Fruit fly (Drosophila melanogaster) whole organism, embryonic: Measurements from ENCODE around the gene syd.

Experiments
- Ada2b ChIP-seq: fragments of 200-800 bp; sonication (Bioruptor generic); IDR thresholded peaks from 2 replicates; pipeline ENCODE4 v1.3.6; 2022; ENCODE audit warnings: missing biosample characterization, missing genetic modification characterization
- CG11696 ChIP-seq: fragments of 200-800 bp; sonication (Bioruptor generic); IDR thresholded peaks from 2 replicates; pipeline ENCODE4 v1.3.6; 2022; ENCODE audit warnings: missing biosample characterization, missing genetic modification characterization
- CG14014 ChIP-seq: fragments of 200-800 bp; sonication (Bioruptor generic); IDR thresholded peaks from 2 replicates; pipeline ENCODE4 v1.3.6; 2022; ENCODE audit warnings: missing biosample characterization, missing genetic modification characterization
- CG15269 ChIP-seq: fragments of 200-800 bp; sonication (Bioruptor generic); optimal IDR thresholded peaks from 2 replicates; lab custom pipeline; 2018; ENCODE audit warnings: missing biosample characterization, mild to moderate bottlenecking, missing genetic modification characterization, moderate library complexity
- CG2120 ChIP-seq: fragments of 200-800 bp; sonication (Bioruptor generic); optimal IDR thresholded peaks from 3 replicates; lab custom pipeline; 2016; ENCODE audit warnings: missing biosample characterization, missing genetic modification characterization
- CG2202 ChIP-seq: fragments of 200-800 bp; sonication (Bioruptor generic); optimal IDR thresholded peaks from 2 replicates; lab custom pipeline; 2018; ENCODE audit warnings: missing biosample characterization, mild to moderate bottlenecking, missing genetic modification characterization
- CG34224 ChIP-seq: fragments of 200-800 bp; sonication (Bioruptor generic); IDR thresholded peaks from 3 replicates; pipeline ENCODE4 v1.3.6; 2022; ENCODE audit warnings: missing biosample characterization, missing genetic modification characterization; ENCODE audit not compliant: partially characterized antibody
- CG4360 ChIP-seq: fragments of 200-800 bp; sonication (Bioruptor generic); IDR thresholded peaks from 2 replicates; pipeline ENCODE4 v1.3.6; 2022; ENCODE audit warnings: missing biosample characterization, missing genetic modification characterization
- CG43689 ChIP-seq: fragments of 200-800 bp; sonication (Bioruptor generic); IDR thresholded peaks from 2 replicates; pipeline ENCODE4 v1.3.6; 2022; ENCODE audit warnings: missing biosample characterization, missing genetic modification characterization
- CG4404 ChIP-seq: fragments of 200-800 bp; sonication (Bioruptor generic); IDR thresholded peaks from 2 replicates; pipeline ENCODE4 v1.3.6; 2022; ENCODE audit warnings: missing biosample characterization, missing genetic modification characterization
- CG5953 ChIP-seq: fragments of 200-800 bp; sonication (Bioruptor generic); IDR thresholded peaks from 2 replicates; pipeline ENCODE4 v1.3.6; 2022; ENCODE audit warnings: missing biosample characterization, missing genetic modification characterization
- CG6272 ChIP-seq: fragments of 200-800 bp; sonication (Bioruptor generic); IDR thresholded peaks from 2 replicates; pipeline ENCODE4 v1.3.6; 2022; ENCODE audit warnings: missing biosample characterization, missing genetic modification characterization
- CG6689 ChIP-seq: fragments of 200-800 bp; sonication (Bioruptor generic); IDR thresholded peaks from 2 replicates; pipeline ENCODE4 v1.3.6; 2022; ENCODE audit warnings: missing biosample characterization, missing genetic modification characterization
- CG7745 ChIP-seq: fragments of 200-800 bp; sonication (Bioruptor generic); optimal IDR thresholded peaks from 2 replicates; lab custom pipeline; 2018; ENCODE audit warnings: missing biosample characterization, mild to moderate bottlenecking, missing genetic modification characterization, moderate library complexity
- CG7786 ChIP-seq: fragments of 200-800 bp; sonication (Bioruptor generic); optimal IDR thresholded peaks from 2 replicates; lab custom pipeline; 2016; ENCODE audit warnings: missing biosample characterization, missing genetic modification characterization
- CG7928 ChIP-seq: fragments of 200-800 bp; sonication (Bioruptor generic); optimal IDR thresholded peaks from 2 replicates; lab custom pipeline; 2017; ENCODE audit warnings: missing biosample characterization, mild to moderate bottlenecking, missing genetic modification characterization
- CG9727 ChIP-seq: fragments of 200-800 bp; sonication (Bioruptor generic); optimal IDR thresholded peaks from 3 replicates; lab custom pipeline; 2017; ENCODE audit warnings: missing biosample characterization, mild to moderate bottlenecking, missing genetic modification characterization
- Dip3 ChIP-seq: fragments of 200-800 bp; sonication (Bioruptor generic); optimal IDR thresholded peaks from 3 replicates; lab custom pipeline; 2016; ENCODE audit warnings: missing biosample characterization, missing genetic modification characterization
- E2f2 ChIP-seq: fragments of 200-800 bp; sonication (Bioruptor generic); IDR thresholded peaks from 2 replicates; pipeline ENCODE4 v1.3.6; 2022; ENCODE audit warnings: missing biosample characterization, missing genetic modification characterization
- H2.0 ChIP-seq: fragments of 200-800 bp; sonication (Bioruptor generic); IDR thresholded peaks from 2 replicates; pipeline ENCODE4 v1.3.6; 2022; ENCODE audit warnings: missing biosample characterization, missing genetic modification characterization
- NC2α ChIP-seq: fragments of 200-800 bp; sonication (Bioruptor generic); optimal IDR thresholded peaks from 2 replicates; lab custom pipeline; 2016; ENCODE audit warnings: missing biosample characterization, missing genetic modification characterization
- NC2β ChIP-seq: fragments of 200-800 bp; sonication (Bioruptor generic); optimal IDR thresholded peaks from 2 replicates; lab custom pipeline; 2016; ENCODE audit warnings: missing biosample characterization, missing genetic modification characterization
- NFAT ChIP-seq: fragments of 200-800 bp; sonication (Bioruptor generic); IDR thresholded peaks from 2 replicates; pipeline ENCODE4 v1.3.6; 2022; ENCODE audit warnings: missing biosample characterization, missing genetic modification characterization
- Pdp1 ChIP-seq, 2 experiments: fragments of 200-800 bp; sonication (Bioruptor generic); optimal IDR thresholded peaks; 3 replicates each; lab custom pipeline; 2016; ENCODE audit warnings: missing biosample characterization in 2 of 2, missing genetic modification characterization in 2 of 2, mild to moderate bottlenecking in 1 of 2, moderate library complexity in 1 of 2
- Sry-δ ChIP-seq: fragments of 200-800 bp; sonication (Bioruptor generic); optimal IDR thresholded peaks from 2 replicates; lab custom pipeline; 2016; ENCODE audit warnings: missing biosample characterization, missing genetic modification characterization
- Taf1 ChIP-seq: fragments of 200-800 bp; sonication (Bioruptor generic); IDR thresholded peaks from 2 replicates; pipeline ENCODE4 v1.3.6; 2022; ENCODE audit warnings: missing biosample characterization, missing genetic modification characterization
- al ChIP-seq: fragments of 200-800 bp; sonication (Bioruptor generic); IDR thresholded peaks from 2 replicates; pipeline ENCODE4 v1.3.6; 2022; ENCODE audit warnings: missing biosample characterization, missing genetic modification characterization
- ato ChIP-seq: fragments of 200-800 bp; sonication (Bioruptor generic); IDR thresholded peaks from 2 replicates; pipeline ENCODE4 v1.3.6; 2022; ENCODE audit warnings: missing biosample characterization, missing genetic modification characterization; ENCODE audit not compliant: partially characterized antibody
- bigmax ChIP-seq: fragments of 200-800 bp; sonication (Bioruptor generic); optimal IDR thresholded peaks from 2 replicates; lab custom pipeline; 2018; ENCODE audit warnings: missing biosample characterization, mild to moderate bottlenecking, missing genetic modification characterization
- cas ChIP-seq: fragments of 200-800 bp; sonication (Bioruptor generic); IDR thresholded peaks from 2 replicates; pipeline ENCODE4 v1.3.6; 2022; ENCODE audit warnings: missing biosample characterization, missing genetic modification characterization
- danr ChIP-seq: fragments of 200-800 bp; sonication (Bioruptor generic); IDR thresholded peaks from 2 replicates; pipeline ENCODE4 v1.3.6; 2022; ENCODE audit warnings: missing biosample characterization, missing genetic modification characterization
- disco-r ChIP-seq: fragments of 200-800 bp; sonication (Bioruptor generic); optimal IDR thresholded peaks from 2 replicates; lab custom pipeline; 2016; ENCODE audit warnings: missing biosample characterization, missing genetic modification characterization
- en ChIP-seq: fragments of 200-800 bp; sonication (Bioruptor generic); optimal IDR thresholded peaks from 2 replicates; lab custom pipeline; 2016; ENCODE audit warnings: missing biosample characterization, missing genetic modification characterization
- fd102C ChIP-seq: fragments of 200-800 bp; sonication (Bioruptor generic); optimal IDR thresholded peaks from 2 replicates; lab custom pipeline; 2018; ENCODE audit warnings: missing biosample characterization, mild to moderate bottlenecking, missing genetic modification characterization, moderate library complexity
- fd3F ChIP-seq: fragments of 200-800 bp; sonication (Bioruptor generic); optimal IDR thresholded peaks from 2 replicates; lab custom pipeline; 2018; ENCODE audit warnings: missing biosample characterization, mild to moderate bottlenecking, missing genetic modification characterization, moderate library complexity
- gfzf ChIP-seq: fragments of 200-800 bp; sonication (Bioruptor generic); optimal IDR thresholded peaks from 2 replicates; lab custom pipeline; 2016; ENCODE audit warnings: missing biosample characterization, mild to moderate bottlenecking, missing genetic modification characterization, moderate library complexity
- grau ChIP-seq: fragments of 200-800 bp; optimal IDR thresholded peaks from 3 replicates; lab custom pipeline; 2019; ENCODE audit warnings: missing biosample characterization, mild to moderate bottlenecking, missing genetic modification characterization, moderate library complexity
- gsb ChIP-seq: fragments of 200-800 bp; sonication (Bioruptor generic); IDR thresholded peaks from 2 replicates; pipeline ENCODE4 v1.3.6; 2022; ENCODE audit warnings: missing biosample characterization, missing genetic modification characterization
- h ChIP-seq: fragments of >200 bp; optimal IDR thresholded peaks from 2 replicates; lab custom pipeline; 2017
- ham ChIP-seq: fragments of 200-800 bp; sonication (Bioruptor generic); IDR thresholded peaks from 2 replicates; pipeline ENCODE4 v1.3.6; 2022; ENCODE audit warnings: missing biosample characterization, missing genetic modification characterization
- kay ChIP-seq: fragments of 200-800 bp; sonication (Bioruptor generic); optimal IDR thresholded peaks from 2 replicates; lab custom pipeline; 2016; ENCODE audit warnings: missing biosample characterization, missing genetic modification characterization
- lmd ChIP-seq: fragments of 200-800 bp; sonication (Bioruptor generic); IDR thresholded peaks from 2 replicates; pipeline ENCODE4 v1.3.6; 2022; ENCODE audit warnings: missing biosample characterization, missing genetic modification characterization
- mam ChIP-seq: fragments of 200-800 bp; sonication (Bioruptor generic); optimal IDR thresholded peaks from 3 replicates; lab custom pipeline; 2016; ENCODE audit warnings: missing biosample characterization, missing genetic modification characterization
- onecut ChIP-seq: fragments of 200-800 bp; sonication (Bioruptor generic); IDR thresholded peaks from 2 replicates; pipeline ENCODE4 v1.3.6; 2022; ENCODE audit warnings: missing biosample characterization, missing genetic modification characterization
- pb ChIP-seq: fragments of 200-800 bp; sonication (Bioruptor generic); optimal IDR thresholded peaks from 3 replicates; lab custom pipeline; 2016; ENCODE audit warnings: missing biosample characterization, missing genetic modification characterization
- pfk ChIP-seq: fragments of 200-800 bp; sonication (Bioruptor generic); optimal IDR thresholded peaks from 2 replicates; lab custom pipeline; 2018; ENCODE audit warnings: missing biosample characterization, mild to moderate bottlenecking, missing genetic modification characterization, moderate library complexity
- repo ChIP-seq: fragments of 200-800 bp; sonication (Bioruptor generic); optimal IDR thresholded peaks from 2 replicates; lab custom pipeline; 2016; ENCODE audit warnings: missing biosample characterization, missing genetic modification characterization
- slbo ChIP-seq: fragments of 200-800 bp; sonication (Bioruptor generic); IDR thresholded peaks from 2 replicates; pipeline ENCODE4 v1.3.6; 2022; ENCODE audit warnings: missing biosample characterization, missing genetic modification characterization
- sqz ChIP-seq: fragments of 200-800 bp; sonication (Bioruptor generic); optimal IDR thresholded peaks from 3 replicates; lab custom pipeline; 2018; ENCODE audit warnings: missing biosample characterization, mild to moderate bottlenecking, missing genetic modification characterization
- tio ChIP-seq: fragments of 200-800 bp; sonication (Bioruptor generic); optimal IDR thresholded peaks from 2 replicates; lab custom pipeline; 2017; ENCODE audit warnings: missing biosample characterization, missing genetic modification characterization, inconsistent platforms

syd gene

dm6 chr3L:7911765-7912556 lies 24.0 kb downstream of the syd start, which contains the start of the genes pbl and CG8281 (continued):
- TF ChIP-seq repo (no peak), CG14014 (GFP tag; lab: Robert Waterston, UW) (0 out of 2 replicates have a peak, but pooled peaks have one; percentile 40), CG6689 (peak; percentile 48; the same call in 1 of the 2 replicates), NC2α (no peak), fd102C (GFP tag; lab: Kevin White, UChicago) (no peak), CG43689 (no peak), fd3F (peak; percentile 47), CG7928 (GFP tag; lab: Kevin White, UChicago) (peak; percentile 34), CG7745 (no peak), CG2202 (no peak), h (lab: Kevin White, UChicago) (no peak), CG6272 (GFP tag; lab: Robert Waterston, UW) (no peak), CG5953 (GFP tag; lab: Robert Waterston, UW) (no peak), CG9727 (peak; percentile 55), al (peak; percentile 35; the same call in 1 of the 2 replicates), gsb (no peak), sqz (GFP tag; lab: Kevin White, UChicago) (peak; percentile 77), CG7786 (GFP tag; lab: Kevin White, UChicago) (peak; percentile 30), tio (GFP tag; lab: Kevin White, UChicago) (no peak), CG11696 (peak; percentile 36; the same call in 1 of the 2 replicates), danr (GFP tag; lab: Robert Waterston, UW) (no peak), Dip3 (GFP tag; lab: Kevin White, UChicago) (peak; percentile 9), pb (GFP tag; lab: Kevin White, UChicago) (no peak), en (GFP tag; lab: Kevin White, UChicago) (no peak), CG15269 (peak; percentile 59), disco-r (no peak), E2f2 (peak; percentile 90), ham (GFP tag; lab: Robert Waterston, UW) (no peak), CG34224 (GFP tag; lab: Robert Waterston, UW) (peak; percentile 82), pfk (GFP tag; lab: Kevin White, UChicago) (no peak), slbo (peak; percentile 55; the same call in 1 of the 2 replicates), grau (peak; percentile 47), Sry-δ (peak; percentile 70), bigmax (GFP tag; lab: Kevin White, UChicago) (no peak), cas (GFP tag; lab: Robert Waterston, UW) (no peak), Taf1 (GFP tag; lab: Robert Waterston, UW) (no peak), lmd (GFP tag; lab: Robert Waterston, UW) (peak; percentile 22; the same call in 1 of the 2 replicates), onecut (GFP tag; lab: Robert Waterston, UW) (peak; percentile 21; the same call in 1 of the 2 replicates), Pdp1 (GFP tag; optimal IDR thresholded peaks at IDR 0.05; lab: Kevin White, UChicago) (peak; percentile 9 to 88), gfzf (peak; percentile 93), H2.0 (GFP tag; lab: Robert Waterston, UW) (0 out of 2 replicates have a peak, but pooled peaks have one; percentile 35), ato (GFP tag; lab: Robert Waterston, UW) (peak; percentile 66; the same call in 1 of the 2 replicates), CG4404 (GFP tag; lab: Robert Waterston, UW) (no peak), NFAT (peak; percentile 45; the same call in 1 of the 2 replicates), CG4360 (GFP tag; lab: Robert Waterston, UW) (peak; percentile 99), Ada2b (GFP tag; lab: Robert Waterston, UW) (peak; percentile 44; the same call in 1 of the 2 replicates), mam (GFP tag; lab: Kevin White, UChicago) (peak; percentile 40), CG2120 (GFP tag; lab: Kevin White, UChicago) (peak; percentile 67), kay (peak; percentile 13), NC2β (GFP tag; lab: Kevin White, UChicago) (peak; percentile 48)
